Worm (Caenorhabditis elegans) whole organism, L1 larva: ENCODE data around the gene mrpl-53.

Experiments
- C04F5.9 ChIP-seq: sonication (generic microtip); optimal IDR thresholded peaks from 2 replicates; lab custom pipeline; 2016; ENCODE audit warnings: missing genetic modification characterization, missing compliant biosample characterization
- Y116A8C.19 ChIP-seq: sonication (generic microtip); optimal IDR thresholded peaks from 2 replicates; lab custom pipeline; 2016; ENCODE audit warnings: missing compliant biosample characterization, missing genetic modification characterization, borderline replicate concordance
- aly-2 ChIP-seq: fragments of 150-350 bp; optimal IDR thresholded peaks from 2 replicates; lab custom pipeline; 2014; ENCODE audit warnings: missing biosample characterization, missing genetic modification characterization
- blmp-1 ChIP-seq: fragments of 150-350 bp; optimal IDR thresholded peaks from 2 replicates; lab custom pipeline; 2014; ENCODE audit warnings: missing biosample characterization, missing genetic modification characterization
- ceh-82 ChIP-seq, 3 experiments: fragments of 150-350 bp in 1 of 3; sonication (generic microtip) in 2 of 3; optimal IDR thresholded peaks; 2 replicates each; lab custom pipeline; 2014 to 2017; ENCODE audit warnings: missing biosample characterization in 3 of 3, missing genetic modification characterization in 3 of 3
- ces-1 ChIP-seq: fragments of 150-350 bp; optimal IDR thresholded peaks from 2 replicates; lab custom pipeline; 2014; ENCODE audit warnings: missing biosample characterization, missing genetic modification reagents, missing genetic modification characterization
- dpl-1 ChIP-seq, 3 experiments: fragments of 150-350 bp in 2 of 3; sonication (generic microtip) in 1 of 3; optimal IDR thresholded peaks; 2 replicates each; lab custom pipeline; 2014 to 2017; ENCODE audit warnings: missing biosample characterization in 3 of 3, missing genetic modification characterization in 3 of 3, missing genetic modification reagents in 3 of 3
- dsc-1 ChIP-seq: sonication (generic microtip); optimal IDR thresholded peaks from 2 replicates; lab custom pipeline; 2016; ENCODE audit warnings: mild to moderate bottlenecking, missing genetic modification characterization, missing compliant biosample characterization
- efl-1 ChIP-seq, 4 experiments: fragments of 150-350 bp; optimal IDR thresholded peaks in 3 of 4; peaks in 1 of 4; 1 replicate in 1 of 4; 2 replicates in 3 of 4; lab custom pipeline; 2014; ENCODE audit warnings: missing biosample characterization in 2 of 4, missing genetic modification characterization in 2 of 4, missing genetic modification reagents in 2 of 4
- efl-3 ChIP-seq: fragments of 200-800 bp; sonication (Bioruptor generic); optimal IDR thresholded peaks from 2 replicates; lab custom pipeline; 2018; ENCODE audit warnings: mild to moderate bottlenecking, missing genetic modification characterization, missing compliant biosample characterization
- egl-13 ChIP-seq: sonication (generic microtip); optimal IDR thresholded peaks from 2 replicates; lab custom pipeline; 2016; ENCODE audit warnings: missing genotype, missing genetic modification reagents, missing genetic modification characterization, missing compliant biosample characterization
- elt-2 ChIP-seq: sonication (generic microtip); optimal IDR thresholded peaks from 2 replicates; lab custom pipeline; 2016; ENCODE audit warnings: missing genetic modification characterization, mild to moderate bottlenecking, inconsistent platforms, missing compliant biosample characterization, missing genetic modification reagents
- elt-3 ChIP-seq, 6 experiments: fragments of 150-350 bp in 1 of 6; sonication (generic microtip); optimal IDR thresholded peaks; 2 replicates each; lab custom pipeline; 2017 to 2018; ENCODE audit warnings: missing biosample characterization in 6 of 6, missing genetic modification characterization in 6 of 6, inconsistent platforms in 1 of 6
- fkh-10 ChIP-seq: sonication (generic microtip); optimal IDR thresholded peaks from 2 replicates; lab custom pipeline; 2017; ENCODE audit warnings: missing biosample characterization, missing genetic modification reagents, missing genetic modification characterization
- grh-1 ChIP-seq: fragments of 200-800 bp; sonication (Bioruptor generic); IDR thresholded peaks from 2 replicates; pipeline ENCODE4 v1.3.6; 2022; ENCODE audit warnings: missing genetic modification reagents, missing genetic modification characterization, missing compliant biosample characterization
- hpl-2 ChIP-seq: fragments of 150-350 bp; optimal IDR thresholded peaks from 2 replicates; lab custom pipeline; 2014; ENCODE audit warnings: missing biosample characterization, missing genetic modification reagents, missing genetic modification characterization
- isw-1 ChIP-seq: fragments of 200-800 bp; sonication (Bioruptor generic); IDR thresholded peaks from 2 replicates; pipeline ENCODE4 v1.3.6; 2022; ENCODE audit warnings: missing genetic modification characterization, missing compliant biosample characterization
- lin-14 ChIP-seq: fragments of 200-800 bp; sonication (Bioruptor generic); optimal IDR thresholded peaks from 2 replicates; lab custom pipeline; 2018; ENCODE audit warnings: mild to moderate bottlenecking, missing genetic modification characterization, moderate library complexity, missing compliant biosample characterization
- lin-35 ChIP-seq, 2 experiments: fragments of 150-350 bp; optimal IDR thresholded peaks; 2 replicates each; lab custom pipeline; 2014; ENCODE audit warnings: missing biosample characterization in 2 of 2, missing genetic modification characterization in 2 of 2, missing genetic modification reagents in 2 of 2
- lir-3 ChIP-seq: sonication (generic microtip); optimal IDR thresholded peaks from 2 replicates; lab custom pipeline; 2016; ENCODE audit warnings: mild to moderate bottlenecking, missing genetic modification characterization, moderate library complexity, missing compliant biosample characterization; ENCODE audit not compliant: poor library complexity
- lsy-2 ChIP-seq, 2 experiments: fragments of 150-350 bp; optimal IDR thresholded peaks; 2 replicates each; lab custom pipeline; 2014; ENCODE audit warnings: missing biosample characterization in 2 of 2, missing genetic modification characterization in 2 of 2
- nhr-11 ChIP-seq: fragments of 150-350 bp; optimal IDR thresholded peaks from 2 replicates; lab custom pipeline; 2014; ENCODE audit warnings: missing biosample characterization, missing genetic modification characterization
- nhr-20 ChIP-seq: sonication (generic microtip); optimal IDR thresholded peaks from 2 replicates; lab custom pipeline; 2016; ENCODE audit warnings: mild to moderate bottlenecking, missing genetic modification characterization, missing compliant biosample characterization
- nhr-28 ChIP-seq: fragments of 150-350 bp; optimal IDR thresholded peaks from 2 replicates; lab custom pipeline; 2014; ENCODE audit warnings: missing biosample characterization, missing genetic modification characterization
- nhr-71 ChIP-seq: sonication (generic microtip); optimal IDR thresholded peaks from 2 replicates; lab custom pipeline; 2016; ENCODE audit warnings: mild to moderate bottlenecking, missing genetic modification characterization, moderate library complexity, missing compliant biosample characterization
- nhr-84 ChIP-seq: sonication (generic microtip); optimal IDR thresholded peaks from 2 replicates; lab custom pipeline; 2017; ENCODE audit warnings: missing biosample characterization, missing genetic modification characterization
- nhr-85 ChIP-seq: sonication (generic microtip); peaks from one replicate; lab custom pipeline; 2016; ENCODE audit warnings: missing genetic modification characterization, inconsistent platforms, missing compliant biosample characterization
- pax-3 ChIP-seq: fragments of 200-800 bp; sonication (Bioruptor generic); optimal IDR thresholded peaks from 2 replicates; lab custom pipeline; 2018; ENCODE audit warnings: mild to moderate bottlenecking, missing genetic modification characterization, moderate library complexity, missing compliant biosample characterization
- rnt-1 ChIP-seq: sonication (generic microtip); optimal IDR thresholded peaks from 2 replicates; lab custom pipeline; 2016; ENCODE audit warnings: mild to moderate bottlenecking, missing genetic modification characterization, moderate library complexity, missing compliant biosample characterization
- skn-1 ChIP-seq: fragments of 150-350 bp; optimal IDR thresholded peaks from 2 replicates; lab custom pipeline; 2014; ENCODE audit warnings: missing biosample characterization, missing genetic modification characterization
- snu-23 ChIP-seq: sonication (generic microtip); optimal IDR thresholded peaks from 2 replicates; lab custom pipeline; 2016; ENCODE audit warnings: missing genetic modification characterization, missing compliant biosample characterization
- sox-4 ChIP-seq: sonication (generic microtip); optimal IDR thresholded peaks from 2 replicates; lab custom pipeline; 2016; ENCODE audit warnings: missing genetic modification characterization, missing compliant biosample characterization
- sup-37 ChIP-seq: fragments of 200-800 bp; sonication (Bioruptor generic); optimal IDR thresholded peaks from 2 replicates; lab custom pipeline; 2018; ENCODE audit warnings: mild to moderate bottlenecking, missing genetic modification characterization, missing compliant biosample characterization
- tbx-2 ChIP-seq: sonication (generic microtip); optimal IDR thresholded peaks from 2 replicates; lab custom pipeline; 2016; ENCODE audit warnings: missing genetic modification characterization, missing compliant biosample characterization
- tlp-1 ChIP-seq: fragments of 150-350 bp; optimal IDR thresholded peaks from 2 replicates; lab custom pipeline; 2014; ENCODE audit warnings: missing biosample characterization, missing genetic modification characterization
- unc-130 ChIP-seq: fragments of 150-350 bp; optimal IDR thresholded peaks from 2 replicates; lab custom pipeline; 2017; ENCODE audit warnings: missing biosample characterization, missing genetic modification characterization, inconsistent platforms
- unc-62 ChIP-seq: fragments of 150-350 bp; optimal IDR thresholded peaks from 2 replicates; lab custom pipeline; 2014; ENCODE audit warnings: missing biosample characterization, missing genetic modification reagents, missing genetic modification characterization
- unc-98 ChIP-seq: fragments of 200-800 bp; sonication (Bioruptor generic); IDR thresholded peaks from 2 replicates; pipeline ENCODE4 v1.3.6; 2022; ENCODE audit warnings: missing genetic modification characterization, missing compliant biosample characterization
- ztf-4 ChIP-seq: fragments of 150-350 bp; optimal IDR thresholded peaks from 2 replicates; lab custom pipeline; 2014; ENCODE audit warnings: missing biosample characterization, missing genetic modification characterization

mrpl-53 gene

ce11 chrII:9554925-9555553 is 42.4 kb upstream of the mrpl-53 start, which contains the start of gene F35H8.2:
Gene F35H8.2 (plus strand): TSS chrII:9555503.
- TF ChIP-seq lir-3 (tag; lab: Kevin White, UChicago), result no peak
- TF ChIP-seq lin-35 (GFP tag; optimal IDR thresholded peaks at IDR 0.05; lab: Kevin White, UChicago), result peak in 1 of 2 experiments; percentile 25
- TF ChIP-seq aly-2, result no peak
- TF ChIP-seq nhr-85 (tag; lab: Kevin White, UChicago), result peak; percentile 77
- peak; percentile 49 for TF ChIP-seq unc-130
- no peak for TF ChIP-seq hpl-2 (GFP tag; lab: Kevin White, UChicago)
- no peak for TF ChIP-seq sup-37
- TF ChIP-seq lin-14 (GFP tag; lab: Kevin White, UChicago), result peak; percentile 45
- TF ChIP-seq blmp-1, result peak; percentile 79
- peak; percentile 43; the same call in 1 of the 2 replicates for TF ChIP-seq grh-1 (GFP tag; lab: Robert Waterston, UW)
- TF ChIP-seq efl-3 (GFP tag; lab: Kevin White, UChicago), result no peak
- TF ChIP-seq ces-1 (GFP tag; lab: Kevin White, UChicago), result no peak
- no peak for TF ChIP-seq C04F5.9
- TF ChIP-seq nhr-20 (tag; lab: Kevin White, UChicago), result peak; percentile 9
- TF ChIP-seq elt-3 (tag; optimal IDR thresholded peaks at IDR 0.05; lab: Kevin White, UChicago), result peak in 1 of 6 experiments; percentile 29
- TF ChIP-seq, all 84 proteins: peak for 8

- TF ChIP-seq pax-3 (no peak), hpl-2 (GFP tag; lab: Kevin White, UChicago) (no peak), rnt-1 (tag; lab: Kevin White, UChicago) (no peak), isw-1 (GFP tag; lab: Robert Waterston, UW) (no peak)
Measured at ce11 chrII:9556582-9556981, 40.8 kb upstream of the mrpl-53 start.

- TF ChIP-seq lsy-2 (tag; optimal IDR thresholded peaks at IDR 0.05; lab: Kevin White, UChicago) (peak; percentile 12 to 57), nhr-20 (tag; lab: Kevin White, UChicago) (peak; percentile 5), fkh-10 (GFP tag; lab: Kevin White, UChicago) (no peak), elt-2 (tag; lab: Kevin White, UChicago) (no peak), blmp-1 (peak; percentile 21), unc-98 (GFP tag; lab: Robert Waterston, UW) (no peak), nhr-11 (tag; lab: Kevin White, UChicago) (no peak), tlp-1 (tag; lab: Kevin White, UChicago) (no peak), tbx-2 (tag; lab: Kevin White, UChicago) (no peak), Y116A8C.19 (tag; lab: Kevin White, UChicago) (no peak), nhr-84 (tag; lab: Kevin White, UChicago) (no peak), sox-4 (tag; lab: Kevin White, UChicago) (no peak), snu-23 (GFP tag; lab: Kevin White, UChicago) (peak; percentile 26), dpl-1 (GFP tag; optimal IDR thresholded peaks at IDR 0.05; lab: Kevin White, UChicago) (peak in 2 of 3 experiments; percentile 5 to 44), unc-62 (GFP tag; lab: Kevin White, UChicago) (no peak), ztf-4 (tag; lab: Kevin White, UChicago) (no peak), ceh-82 (tag; optimal IDR thresholded peaks at IDR 0.05; lab: Kevin White, UChicago) (peak in 1 of 3 experiments; percentile 0), efl-1 (optimal IDR thresholded peaks at IDR 0.05; lab: Kevin White, UChicago) (peak; percentile 31 to 43), efl-1 (GFP tag; optimal IDR thresholded peaks at IDR 0.05 in 1 of 2; lab: Kevin White, UChicago) (peak; percentile 31 to 89), aly-2 (no peak), nhr-71 (tag; lab: Kevin White, UChicago) (peak; percentile 3), egl-13 (no peak), dsc-1 (tag; lab: Kevin White, UChicago) (no peak), lin-35 (GFP tag; optimal IDR thresholded peaks at IDR 0.05; lab: Kevin White, UChicago) (peak; percentile 26 to 37), nhr-28 (tag; lab: Kevin White, UChicago) (no peak), skn-1 (tag; lab: Kevin White, UChicago) (no peak)
Measured at ce11 chrII:9557437-9558150, 39.8 kb upstream of the mrpl-53 start, which contains the start of gene zfp-2. Gene zfp-2 (plus strand): TSS chrII:9557650.
